Fruit fly (Drosophila melanogaster): ENCODE measurements around the gene CG43901.

Gene CG43901

dm6 chrX:10905467-10905866 is at the start of gene CG43901:
CG43901 (plus strand) TSS chrX:10905767.
- TF ChIP-seq psq (optimal IDR thresholded peaks at IDR 0.05) (no peak), Sin3A (optimal IDR thresholded peaks at IDR 0.05) (no peak), insv (optimal IDR thresholded peaks at IDR 0.05) (no peak), Myc (optimal IDR thresholded peaks at IDR 0.05) (no peak), h (optimal IDR thresholded peaks at IDR 0.05) (no peak), ttk (optimal IDR thresholded peaks at IDR 0.05) (no peak)

- TF ChIP-seq insv (optimal IDR thresholded peaks at IDR 0.05) (no peak), h (optimal IDR thresholded peaks at IDR 0.05) (no peak), psq (optimal IDR thresholded peaks at IDR 0.05) (no peak), Sin3A (optimal IDR thresholded peaks at IDR 0.05) (no peak), ttk (optimal IDR thresholded peaks at IDR 0.05) (no peak), Myc (optimal IDR thresholded peaks at IDR 0.05) (no peak)
Observed at dm6 chrX:10857376-10857775, 48.2 kb upstream of the CG43901 start, which contains the start of the genes sofe and CG2186. sofe (minus strand) TSS chrX:10857413. CG2186 (plus strand) TSS chrX:10857655.

dm6 chrX:10857853-10858252 is 47.7 kb upstream of the CG43901 start:
- TF ChIP-seq Myc (optimal IDR thresholded peaks at IDR 0.05) (no peak), psq (optimal IDR thresholded peaks at IDR 0.05) (no peak), h (optimal IDR thresholded peaks at IDR 0.05) (no peak), ttk (optimal IDR thresholded peaks at IDR 0.05) (no peak), insv (optimal IDR thresholded peaks at IDR 0.05) (no peak), Sin3A (optimal IDR thresholded peaks at IDR 0.05) (no peak)

- TF ChIP-seq psq (optimal IDR thresholded peaks at IDR 0.05) (no peak), Sin3A (optimal IDR thresholded peaks at IDR 0.05) (no peak), h (optimal IDR thresholded peaks at IDR 0.05) (no peak), Myc (optimal IDR thresholded peaks at IDR 0.05) (no peak), ttk (optimal IDR thresholded peaks at IDR 0.05) (no peak), insv (optimal IDR thresholded peaks at IDR 0.05) (no peak)
Observed at dm6 chrX:10865580-10866331, 39.8 kb upstream of the CG43901 start.

- TF ChIP-seq psq (optimal IDR thresholded peaks at IDR 0.05) (no peak), Sin3A (optimal IDR thresholded peaks at IDR 0.05) (no peak), ttk (optimal IDR thresholded peaks at IDR 0.05) (no peak), insv (optimal IDR thresholded peaks at IDR 0.05) (no peak), Myc (optimal IDR thresholded peaks at IDR 0.05) (no peak), h (optimal IDR thresholded peaks at IDR 0.05) (no peak)
Observed at dm6 chrX:10867692-10868091, 37.9 kb upstream of the CG43901 start.

- TF ChIP-seq Myc (optimal IDR thresholded peaks at IDR 0.05) (no peak), psq (optimal IDR thresholded peaks at IDR 0.05) (no peak), ttk (optimal IDR thresholded peaks at IDR 0.05) (no peak), Sin3A (optimal IDR thresholded peaks at IDR 0.05) (no peak), h (optimal IDR thresholded peaks at IDR 0.05) (no peak), insv (optimal IDR thresholded peaks at IDR 0.05) (no peak)
Observed at dm6 chrX:10869045-10869444, 36.5 kb upstream of the CG43901 start, which contains the start of gene CG2157. CG2157 (plus strand) TSS chrX:10869284.

- TF ChIP-seq psq (optimal IDR thresholded peaks at IDR 0.05) (no peak), ttk (optimal IDR thresholded peaks at IDR 0.05) (no peak), Sin3A (optimal IDR thresholded peaks at IDR 0.05) (no peak), Myc (optimal IDR thresholded peaks at IDR 0.05) (no peak), insv (optimal IDR thresholded peaks at IDR 0.05) (no peak), h (optimal IDR thresholded peaks at IDR 0.05) (no peak)
Observed at dm6 chrX:10876451-10876850, 29.1 kb upstream of the CG43901 start.

- no peak for TF ChIP-seq psq (optimal IDR thresholded peaks at IDR 0.05)
- TF ChIP-seq insv (optimal IDR thresholded peaks at IDR 0.05) = no peak
- TF ChIP-seq ttk (optimal IDR thresholded peaks at IDR 0.05) = no peak
- no peak for TF ChIP-seq Myc (optimal IDR thresholded peaks at IDR 0.05)
- no peak for TF ChIP-seq Sin3A (optimal IDR thresholded peaks at IDR 0.05)
- no peak for TF ChIP-seq h (optimal IDR thresholded peaks at IDR 0.05)
Observed at dm6 chrX:10877087-10877935, 28.3 kb upstream of the CG43901 start, which contains the start of gene CG1637. CG1637 (minus strand) TSS chrX:10877893.

- no peak for TF ChIP-seq h (optimal IDR thresholded peaks at IDR 0.05)
- TF ChIP-seq Myc (optimal IDR thresholded peaks at IDR 0.05) = no peak
- TF ChIP-seq ttk (optimal IDR thresholded peaks at IDR 0.05) = no peak
- no peak for TF ChIP-seq insv (optimal IDR thresholded peaks at IDR 0.05)
- TF ChIP-seq Sin3A (optimal IDR thresholded peaks at IDR 0.05) = no peak
- TF ChIP-seq psq (optimal IDR thresholded peaks at IDR 0.05) = no peak
Observed at dm6 chrX:10882786-10883185, 22.8 kb upstream of the CG43901 start.

- TF ChIP-seq h (optimal IDR thresholded peaks at IDR 0.05) (no peak), psq (optimal IDR thresholded peaks at IDR 0.05) (no peak), insv (optimal IDR thresholded peaks at IDR 0.05) (no peak), Myc (optimal IDR thresholded peaks at IDR 0.05) (no peak), Sin3A (optimal IDR thresholded peaks at IDR 0.05) (no peak), ttk (optimal IDR thresholded peaks at IDR 0.05) (no peak)
Observed at dm6 chrX:10883740-10884139, 21.8 kb upstream of the CG43901 start.

dm6 chrX:10886418-10886817 is 19.1 kb upstream of the CG43901 start:
- TF ChIP-seq ttk (optimal IDR thresholded peaks at IDR 0.05) (no peak), Myc (optimal IDR thresholded peaks at IDR 0.05) (no peak), h (optimal IDR thresholded peaks at IDR 0.05) (no peak), psq (optimal IDR thresholded peaks at IDR 0.05) (no peak), Sin3A (optimal IDR thresholded peaks at IDR 0.05) (no peak), insv (optimal IDR thresholded peaks at IDR 0.05) (no peak)

dm6 chrX:10887643-10888042 is 17.9 kb upstream of the CG43901 start:
- TF ChIP-seq Sin3A (optimal IDR thresholded peaks at IDR 0.05) (no peak), Myc (optimal IDR thresholded peaks at IDR 0.05) (no peak), ttk (optimal IDR thresholded peaks at IDR 0.05) (no peak), psq (optimal IDR thresholded peaks at IDR 0.05) (no peak), insv (optimal IDR thresholded peaks at IDR 0.05) (no peak), h (optimal IDR thresholded peaks at IDR 0.05) (no peak)

Data from Kc167 (cell line).